Worm (Caenorhabditis elegans): ENCODE measurements around the gene rpl-23.

The rpl-23 gene

DNA sequence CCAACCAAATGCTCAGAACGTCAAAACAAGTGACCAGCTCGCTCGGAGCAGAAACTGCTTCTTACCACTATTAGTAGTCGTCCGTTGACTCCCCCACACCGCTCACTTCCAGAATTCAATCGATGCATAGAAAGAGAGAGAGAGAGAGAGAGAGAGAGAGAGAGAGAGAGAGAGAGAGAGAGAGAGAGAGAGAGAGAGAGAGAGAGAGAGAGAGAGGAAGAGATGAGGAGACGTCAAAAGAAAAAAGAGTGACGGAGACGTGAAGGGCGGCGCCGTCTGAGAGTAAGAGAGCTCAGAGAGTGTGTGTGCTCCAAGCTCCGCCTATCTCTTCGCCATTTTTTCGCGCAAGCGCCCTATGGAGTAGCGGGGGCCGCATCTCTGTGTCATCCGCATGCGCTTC, 49.3 kb upstream of the rpl-23 start, which contains the start of gene ida-1:
ida-1 (plus strand) TSS at position 336 of the 400 bp plus-strand sequence.
- TF ChIP-seq unc-62 (GFP tag; optimal IDR thresholded peaks at IDR 0.05): no peak
- no peak for TF ChIP-seq R02D3.7 (tag; optimal IDR thresholded peaks at IDR 0.05)
- peak; percentile 80 for TF ChIP-seq nfya-1 (tag; optimal IDR thresholded peaks at IDR 0.05; ENCODE audit: insufficient read depth)
- peak; percentile 25 for TF ChIP-seq ceh-82 (tag; optimal IDR thresholded peaks at IDR 0.05)
- no peak for TF ChIP-seq nhr-25 (tag; optimal IDR thresholded peaks at IDR 0.05)
- TF ChIP-seq eor-1 (tag; optimal IDR thresholded peaks at IDR 0.05): no peak
- TF ChIP-seq ceh-9 (tag; optimal IDR thresholded peaks at IDR 0.05): no peak
- TF ChIP-seq nhr-43 (tag; optimal IDR thresholded peaks at IDR 0.05; ENCODE audit: poor library complexity, severe bottlenecking): no peak
- no peak for TF ChIP-seq elt-1 (tag; optimal IDR thresholded peaks at IDR 0.05)
- peak; percentile 65 for TF ChIP-seq fkh-10 (GFP tag; optimal IDR thresholded peaks at IDR 0.05)
- no peak for TF ChIP-seq daf-12 (tag; optimal IDR thresholded peaks at IDR 0.05)
- TF ChIP-seq snpc-4 (tag; optimal IDR thresholded peaks at IDR 0.05): no peak
- no peak for TF ChIP-seq nhr-77 (tag; optimal IDR thresholded peaks at IDR 0.05)
- TF ChIP-seq ama-1 (optimal IDR thresholded peaks at IDR 0.05): peak; percentile 21
- peak; percentile 29 for TF ChIP-seq lin-39 (tag; optimal IDR thresholded peaks at IDR 0.05)
- no peak for TF ChIP-seq elt-3 (tag; optimal IDR thresholded peaks at IDR 0.05)
- TF ChIP-seq nhr-28 (tag; optimal IDR thresholded peaks at IDR 0.05): no peak
- TF ChIP-seq nhr-11 (tag; optimal IDR thresholded peaks at IDR 0.05): no peak
- TF ChIP-seq lsy-12 (tag; optimal IDR thresholded peaks at IDR 0.05): no peak
- TF ChIP-seq hmg-11 (tag; optimal IDR thresholded peaks at IDR 0.05): peak; percentile 21
- peak; percentile 70 for TF ChIP-seq ceh-28 (tag; optimal IDR thresholded peaks at IDR 0.05)

DNA sequence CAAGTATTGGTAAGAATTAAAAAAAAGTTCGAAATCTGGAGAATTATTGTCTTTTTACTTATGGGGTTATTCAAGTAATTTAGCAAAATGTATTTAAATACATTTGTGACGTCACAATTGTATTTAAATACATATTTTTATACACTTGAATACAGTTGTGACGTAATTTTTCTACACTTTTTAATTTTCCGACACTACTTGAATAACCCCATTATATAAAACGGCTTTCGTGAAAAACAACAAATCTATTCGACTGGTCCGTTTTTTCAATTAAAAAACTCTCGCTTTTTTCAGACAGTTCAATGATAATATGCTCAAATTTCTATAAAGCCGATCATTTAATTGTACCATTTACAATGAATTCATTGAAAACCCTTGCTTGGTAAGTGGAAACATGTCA, 44.6 kb upstream of the rpl-23 start:
- no peak for TF ChIP-seq elt-1 (tag; optimal IDR thresholded peaks at IDR 0.05)
- TF ChIP-seq lsy-12 (tag; optimal IDR thresholded peaks at IDR 0.05): no peak
- TF ChIP-seq nhr-28 (tag; optimal IDR thresholded peaks at IDR 0.05): no peak
- no peak for TF ChIP-seq nhr-25 (tag; optimal IDR thresholded peaks at IDR 0.05)
- no peak for TF ChIP-seq ama-1 (optimal IDR thresholded peaks at IDR 0.05)

DNA sequence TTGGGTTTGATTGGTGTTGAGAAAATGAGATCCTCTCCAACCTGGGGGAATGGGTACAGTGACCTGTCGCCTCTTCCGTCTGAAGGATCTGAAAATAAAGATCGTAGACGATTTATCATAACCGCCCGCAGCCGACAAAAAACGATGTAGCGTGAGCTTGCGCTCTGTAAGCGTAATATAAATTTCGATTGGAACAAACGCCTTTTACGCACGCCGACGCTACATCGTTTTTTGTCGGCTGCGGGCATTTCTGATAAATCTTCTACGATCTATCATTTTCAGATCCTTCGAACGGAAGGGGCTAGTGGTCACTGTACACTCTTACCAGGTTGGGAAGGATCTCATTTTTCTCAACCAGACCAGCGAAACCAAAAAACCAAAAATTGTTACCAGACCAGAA, 42.4 kb upstream of the rpl-23 start:
- TF ChIP-seq mdl-1 (tag; optimal IDR thresholded peaks at IDR 0.05) (no peak), ceh-9 (tag; optimal IDR thresholded peaks at IDR 0.05) (no peak), nhr-12 (tag; optimal IDR thresholded peaks at IDR 0.05) (no peak)

DNA sequence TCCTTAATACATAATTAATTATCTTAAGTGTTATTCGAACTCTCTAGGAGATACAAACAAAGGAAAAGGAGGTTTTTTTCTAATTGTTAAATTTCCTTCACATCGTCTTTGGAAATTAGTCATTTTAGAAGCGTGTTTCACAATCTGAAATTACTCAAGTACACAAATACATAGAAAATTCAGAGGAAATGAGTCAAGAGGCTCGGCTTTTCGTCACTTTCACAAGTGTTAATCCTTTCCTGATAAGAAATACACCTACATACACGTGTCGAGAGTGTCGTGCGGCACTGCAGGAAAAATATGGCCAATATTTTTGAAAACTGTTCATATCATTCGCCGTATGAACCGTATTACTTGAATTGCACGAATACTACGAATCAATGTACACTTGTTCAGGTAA, 41.3 kb upstream of the rpl-23 start, which contains the start of gene B0244.4:
B0244.4 (plus strand) TSS at position 301 of the 400 bp plus-strand sequence.
- TF ChIP-seq elt-2 (tag; optimal IDR thresholded peaks at IDR 0.05) (no peak), jun-1 (tag; optimal IDR thresholded peaks at IDR 0.05) (no peak), egl-27 (tag; optimal IDR thresholded peaks at IDR 0.05) (no peak), nhr-23 (tag; optimal IDR thresholded peaks at IDR 0.05) (no peak), R02D3.7 (tag; optimal IDR thresholded peaks at IDR 0.05) (no peak), elt-1 (tag; optimal IDR thresholded peaks at IDR 0.05) (no peak), nhr-12 (tag; optimal IDR thresholded peaks at IDR 0.05) (no peak), egl-5 (tag; optimal IDR thresholded peaks at IDR 0.05) (no peak), pha-4 (tag; optimal IDR thresholded peaks at IDR 0.05) (no peak), elt-3 (tag; optimal IDR thresholded peaks at IDR 0.05) (no peak)

DNA sequence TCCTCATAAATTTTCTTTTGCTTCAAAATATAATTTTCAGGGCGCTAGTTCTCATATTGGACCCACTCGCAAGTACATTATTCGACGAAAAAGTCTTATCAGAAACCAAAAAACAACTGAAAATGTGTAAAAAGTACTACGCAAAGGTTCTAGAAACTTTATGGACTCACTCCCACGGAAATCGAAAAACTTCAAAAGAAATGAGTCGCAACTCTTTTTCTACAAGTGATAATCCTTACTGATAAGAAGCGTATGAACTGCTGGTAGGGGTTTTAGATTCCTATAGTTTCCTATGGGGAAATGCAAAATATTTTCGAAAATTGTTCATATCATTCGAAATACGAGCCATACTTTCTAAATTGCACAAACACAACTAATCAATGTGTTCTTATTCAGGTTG, 38.7 kb upstream of the rpl-23 start, which contains the start of gene B0244.5:
B0244.5 (plus strand) TSS at position 301 of the 400 bp plus-strand sequence.
- TF ChIP-seq lin-15B (tag; optimal IDR thresholded peaks at IDR 0.05) (no peak), elt-2 (tag; optimal IDR thresholded peaks at IDR 0.05) (peak; percentile 15)

DNA sequence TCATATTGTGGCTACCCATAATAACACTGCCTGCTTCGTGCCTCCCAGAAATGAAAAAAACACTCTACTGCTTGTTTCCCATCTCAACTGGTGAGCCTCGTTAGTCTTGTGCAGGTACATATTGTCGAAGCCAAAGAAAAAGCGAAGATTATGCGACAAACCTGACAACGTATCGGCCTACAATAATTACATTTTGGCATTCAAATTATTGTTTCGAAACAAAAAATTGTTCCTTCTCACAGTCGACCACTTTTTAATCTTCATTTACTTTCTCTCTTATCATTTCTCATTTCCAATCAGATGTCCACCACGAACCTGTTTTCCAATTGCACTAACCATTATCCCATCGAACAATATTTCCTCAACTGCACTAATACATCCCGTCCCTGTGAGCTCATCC, 37.2 kb upstream of the rpl-23 start, which contains the start of gene B0244.15:
B0244.15 (plus strand) TSS at position 301 of the 400 bp plus-strand sequence.
- TF ChIP-seq daf-12 (tag; optimal IDR thresholded peaks at IDR 0.05) (no peak), nfya-1 (tag; optimal IDR thresholded peaks at IDR 0.05; ENCODE audit: insufficient read depth) (no peak), nhr-23 (tag; optimal IDR thresholded peaks at IDR 0.05) (no peak), ztf-11 (tag; optimal IDR thresholded peaks at IDR 0.05) (no peak), nhr-28 (tag; optimal IDR thresholded peaks at IDR 0.05) (no peak), mml-1 (tag; optimal IDR thresholded peaks at IDR 0.05) (no peak), unc-62 (GFP tag; optimal IDR thresholded peaks at IDR 0.05) (no peak), nhr-76 (tag; optimal IDR thresholded peaks at IDR 0.05) (no peak), unc-39 (tag; optimal IDR thresholded peaks at IDR 0.05) (no peak), nhr-77 (tag; optimal IDR thresholded peaks at IDR 0.05) (no peak), nhr-25 (tag; optimal IDR thresholded peaks at IDR 0.05) (no peak), snpc-4 (tag; optimal IDR thresholded peaks at IDR 0.05) (no peak)
